Fruit fly (Drosophila melanogaster) whole organism: ENCODE results near the gene CG17162.

Experiments
- CG8478 ChIP-seq: fragments of >200 bp; optimal IDR thresholded peaks from 2 replicates; lab custom pipeline; 2018; ENCODE audit warnings: inconsistent platforms
- Dll ChIP-seq: fragments of >200 bp; optimal IDR thresholded peaks from 2 replicates; lab custom pipeline; 2017
- EcR ChIP-seq, 2 experiments: fragments of >200 bp; optimal IDR thresholded peaks; 2 replicates each; lab custom pipeline; 2017; ENCODE audit warnings: missing biosample characterization in 2 of 2, missing genetic modification characterization in 2 of 2, missing genetic modification reagents in 2 of 2
- psq ChIP-seq: fragments of >200 bp; optimal IDR thresholded peaks from 2 replicates; lab custom pipeline; 2017
- usp ChIP-seq: fragments of >200 bp; optimal IDR thresholded peaks from 2 replicates; lab custom pipeline; 2017; ENCODE audit warnings: missing biosample characterization, missing genetic modification characterization, mixed read lengths

dm6 chrX:23091811-23092210, 4.7 kb downstream of the CG17162 start:
- no peak for TF ChIP-seq EcR (GFP tag; optimal IDR thresholded peaks at IDR 0.05; lab: Kevin White, UChicago)
- no peak for TF ChIP-seq psq
- TF ChIP-seq usp (GFP tag; lab: Kevin White, UChicago), result no peak
- TF ChIP-seq Dll (lab: Kevin White, UChicago), result no peak
- TF ChIP-seq CG8478 (lab: Kevin White, UChicago), result no peak
